Worm (Caenorhabditis elegans) whole organism, L4 larva: ENCODE data around the gene znf-782.

Experiments used
- D1046.2 ChIP-seq: fragments of 200-800 bp; sonication (Bioruptor generic); IDR thresholded peaks from 2 replicates; pipeline ENCODE4 v1.3.6; 2022; ENCODE audit warnings: missing genetic modification characterization, missing compliant biosample characterization
- F26F4.8 ChIP-seq: fragments of 200-800 bp; sonication (Bioruptor generic); conservative IDR thresholded peaks from 2 replicates; pipeline ENCODE4 v1.3.6; 2022; ENCODE audit warnings: missing genetic modification characterization, missing compliant biosample characterization
- F44E2.7 ChIP-seq: fragments of 200-800 bp; sonication (Bioruptor generic); IDR thresholded peaks from 2 replicates; pipeline ENCODE4 v2.1.2; 2022; ENCODE audit warnings: missing genetic modification characterization, missing compliant biosample characterization
- R02D3.7 ChIP-seq: fragments of 150-350 bp; sonication (generic microtip); optimal IDR thresholded peaks from 3 replicates; lab custom pipeline; 2014; ENCODE audit warnings: missing biosample characterization, missing genetic modification characterization
- T26A8.4 ChIP-seq: fragments of 200-800 bp; sonication (Bioruptor generic); IDR thresholded peaks from 2 replicates; pipeline ENCODE4 v1.3.6; 2022; ENCODE audit warnings: missing genetic modification characterization, missing compliant biosample characterization
- Y5F2A.4 ChIP-seq: fragments of 200-800 bp; sonication (Bioruptor generic); optimal IDR thresholded peaks from 2 replicates; lab custom pipeline; 2018; ENCODE audit warnings: mild to moderate bottlenecking, missing genetic modification characterization, missing compliant biosample characterization
- ZK337.2 ChIP-seq: fragments of 200-800 bp; sonication (Bioruptor generic); IDR thresholded peaks from 2 replicates; pipeline ENCODE4 v1.3.6; 2022; ENCODE audit warnings: missing genetic modification reagents, missing genetic modification characterization, missing compliant biosample characterization
- ZK546.5 ChIP-seq, 2 experiments: sonication (generic microtip); optimal IDR thresholded peaks; 2 replicates each; lab custom pipeline; 2017; ENCODE audit warnings: missing biosample characterization in 2 of 2, missing genetic modification characterization in 2 of 2
- aha-1 ChIP-seq: fragments of 150-350 bp; peaks from one replicate; lab custom pipeline; 2014; ENCODE audit warnings: missing biosample characterization, missing genetic modification characterization
- ama-1 ChIP-seq: fragments of 150-350 bp; optimal IDR thresholded peaks from 2 replicates; lab custom pipeline; 2014; ENCODE audit warnings: inconsistent platforms, mixed read lengths
- ceh-20 ChIP-seq: fragments of 200-800 bp; sonication (Bioruptor generic); IDR thresholded peaks from 2 replicates; pipeline ENCODE4 v1.3.6; 2022; ENCODE audit warnings: missing genetic modification reagents, missing genetic modification characterization, missing compliant biosample characterization
- ceh-62 ChIP-seq: sonication (generic microtip); optimal IDR thresholded peaks from 2 replicates; lab custom pipeline; 2017; ENCODE audit warnings: missing biosample characterization, missing genetic modification characterization
- ces-1 ChIP-seq: fragments of 150-350 bp; sonication (generic microtip); optimal IDR thresholded peaks from 4 replicates; lab custom pipeline; 2014; ENCODE audit warnings: missing biosample characterization, missing genetic modification reagents, missing genetic modification characterization
- daf-16 ChIP-seq, 3 experiments: sonication (generic microtip); optimal IDR thresholded peaks; 2 replicates each; lab custom pipeline; 2016 to 2017; ENCODE audit warnings: missing genetic modification characterization in 3 of 3, missing genetic modification reagents in 3 of 3, mild to moderate bottlenecking in 2 of 3, missing compliant biosample characterization in 2 of 3, missing biosample characterization in 1 of 3, moderate library complexity in 1 of 3
- dmd-9 ChIP-seq: fragments of 200-800 bp; sonication (Bioruptor generic); IDR thresholded peaks from 2 replicates; pipeline ENCODE4 v1.3.6; 2022; ENCODE audit warnings: missing genetic modification reagents, missing genetic modification characterization, missing compliant biosample characterization
- duxl-1 ChIP-seq: sonication (generic microtip); optimal IDR thresholded peaks from 2 replicates; lab custom pipeline; 2016; ENCODE audit warnings: mild to moderate bottlenecking, missing genetic modification characterization, moderate library complexity, missing compliant biosample characterization; ENCODE audit not compliant: poor library complexity
- dve-1 ChIP-seq: sonication (generic microtip); optimal IDR thresholded peaks from 2 replicates; lab custom pipeline; 2017; ENCODE audit warnings: antibody characterized with exemption, mild to moderate bottlenecking, missing genetic modification characterization, missing compliant biosample characterization; ENCODE audit not compliant: insufficient read depth
- fos-1 ChIP-seq: fragments of 150-350 bp; optimal IDR thresholded peaks from 2 replicates; lab custom pipeline; 2014; ENCODE audit warnings: missing biosample characterization, missing genetic modification characterization
- gei-8 ChIP-seq: fragments of 200-800 bp; sonication (Bioruptor generic); optimal IDR thresholded peaks from 2 replicates; lab custom pipeline; 2018; ENCODE audit warnings: mild to moderate bottlenecking, missing genetic modification characterization, missing compliant biosample characterization
- hif-1 ChIP-seq, 2 experiments: sonication (generic microtip); optimal IDR thresholded peaks; 2 replicates each; lab custom pipeline; 2016 to 2017; ENCODE audit warnings: missing compliant biosample characterization in 2 of 2, missing genetic modification characterization in 2 of 2, missing genetic modification reagents in 2 of 2, missing genotype in 2 of 2, mild to moderate bottlenecking in 1 of 2
- hlh-11 ChIP-seq: fragments of 200-800 bp; sonication (Bioruptor generic); optimal IDR thresholded peaks from 2 replicates; lab custom pipeline; 2018; ENCODE audit warnings: mild to moderate bottlenecking, missing genetic modification characterization, missing compliant biosample characterization
- hmg-1.1 ChIP-seq: fragments of 200-800 bp; sonication (Bioruptor generic); IDR thresholded peaks from 2 replicates; pipeline ENCODE4 v1.3.6; 2022; ENCODE audit warnings: missing genetic modification reagents, missing genetic modification characterization, missing compliant biosample characterization
- lin-29 ChIP-seq: fragments of 200-800 bp; sonication (Bioruptor generic); IDR thresholded peaks from 2 replicates; pipeline ENCODE4 v1.3.6; 2022; ENCODE audit warnings: missing genetic modification reagents, missing genetic modification characterization, missing compliant biosample characterization
- lin-38 ChIP-seq: fragments of 200-800 bp; sonication (Bioruptor generic); IDR thresholded peaks from 2 replicates; pipeline ENCODE4 v1.3.6; 2022; ENCODE audit warnings: missing genetic modification reagents, missing genetic modification characterization, missing compliant biosample characterization
- lir-3 ChIP-seq: sonication (generic microtip); optimal IDR thresholded peaks from 2 replicates; lab custom pipeline; 2016; ENCODE audit warnings: mild to moderate bottlenecking, missing genetic modification characterization, missing compliant biosample characterization
- nhr-28 ChIP-seq: fragments of 150-350 bp; optimal IDR thresholded peaks from 2 replicates; lab custom pipeline; 2014; ENCODE audit warnings: missing biosample characterization, missing genetic modification characterization
- nhr-6 ChIP-seq: fragments of 150-350 bp; optimal IDR thresholded peaks from 2 replicates; lab custom pipeline; 2014; ENCODE audit warnings: missing biosample characterization, missing genetic modification characterization
- nhr-77 ChIP-seq: fragments of 150-350 bp; optimal IDR thresholded peaks from 2 replicates; lab custom pipeline; 2014; ENCODE audit warnings: missing biosample characterization, missing genetic modification characterization
- php-3 ChIP-seq: fragments of 200-800 bp; sonication (Bioruptor generic); IDR thresholded peaks from 2 replicates; pipeline ENCODE4 v1.3.6; 2022; ENCODE audit warnings: missing genetic modification reagents, missing genetic modification characterization, missing compliant biosample characterization
- pqm-1 ChIP-seq: sonication (generic microtip); optimal IDR thresholded peaks from 2 replicates; lab custom pipeline; 2017; ENCODE audit warnings: missing biosample characterization, missing genetic modification characterization
- skn-1 ChIP-seq: fragments of 150-350 bp; optimal IDR thresholded peaks from 2 replicates; lab custom pipeline; 2014; ENCODE audit warnings: missing biosample characterization, missing genetic modification characterization
- spr-3 ChIP-seq: fragments of 200-800 bp; sonication (Bioruptor generic); optimal IDR thresholded peaks from 2 replicates; lab custom pipeline; 2018; ENCODE audit warnings: mild to moderate bottlenecking, missing genetic modification characterization, missing compliant biosample characterization
- unc-130 ChIP-seq: sonication (generic microtip); optimal IDR thresholded peaks from 2 replicates; lab custom pipeline; 2016; ENCODE audit warnings: missing genetic modification reagents, missing genetic modification characterization, missing compliant biosample characterization
- ztf-11 ChIP-seq: fragments of 150-350 bp; optimal IDR thresholded peaks from 2 replicates; lab custom pipeline; 2014; ENCODE audit warnings: missing biosample characterization, missing genetic modification characterization

The znf-782 gene

DNA sequence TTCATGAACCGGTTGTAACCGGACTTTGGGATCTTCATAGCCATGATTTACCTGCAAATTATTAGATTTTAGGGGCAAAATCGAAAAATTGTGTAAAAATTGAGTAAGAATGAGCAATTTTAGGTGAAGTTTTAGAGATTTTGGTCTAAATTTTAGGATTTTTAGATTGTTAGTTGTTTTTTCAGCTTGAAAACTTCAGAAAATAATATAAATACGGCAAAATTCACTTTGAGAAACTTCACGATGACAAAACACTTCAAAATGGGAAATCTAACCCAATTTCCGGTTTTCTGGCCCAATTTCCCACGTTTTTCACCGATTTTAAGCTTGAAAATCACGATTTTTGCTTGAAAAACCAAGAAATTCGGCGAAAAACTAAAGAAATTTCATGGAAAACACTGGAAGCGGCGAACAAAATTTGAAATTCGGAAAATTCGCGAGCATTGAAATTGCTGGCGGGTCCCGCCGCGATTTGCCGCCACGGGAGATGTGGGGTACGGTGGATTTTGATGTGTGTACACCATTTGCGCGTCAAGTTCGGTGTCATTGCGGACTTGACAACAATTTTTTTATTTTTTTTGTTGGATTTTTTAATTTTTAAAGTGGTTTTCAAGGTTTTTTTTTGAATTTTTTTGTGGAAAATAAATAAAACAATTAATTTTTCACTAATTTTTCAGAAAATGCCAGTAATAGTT lies 26.7 kb upstream of the znf-782 start, which contains the start of the genes cct-8 and Y55F3AR.2 (continued):
- no peak for TF ChIP-seq R02D3.7 (tag; lab: Kevin White, UChicago)
- peak; percentile 63 for TF ChIP-seq gei-8 (GFP tag; lab: Kevin White, UChicago)
- TF ChIP-seq ceh-20 (GFP tag; lab: Robert Waterston, UW), result peak; percentile 99
- peak; percentile 99 for TF ChIP-seq hmg-1.1 (GFP tag; lab: Robert Waterston, UW)
- peak; percentile 96 for TF ChIP-seq duxl-1
- peak; percentile 90 for TF ChIP-seq ZK337.2

- peak; percentile 4 for TF ChIP-seq spr-3 (GFP tag; lab: Kevin White, UChicago)
- no peak for TF ChIP-seq T26A8.4 (GFP tag; lab: Robert Waterston, UW)
- peak; percentile 10 for TF ChIP-seq ama-1
- no peak for TF ChIP-seq hif-1 (tag; optimal IDR thresholded peaks at IDR 0.05; lab: Kevin White, UChicago)
Observed at ce11 chrIV:1086913-1087312, 19.6 kb upstream of the znf-782 start, which contains the start of gene csn-4. csn-4 (minus strand) TSS chrIV:1087013.

DNA sequence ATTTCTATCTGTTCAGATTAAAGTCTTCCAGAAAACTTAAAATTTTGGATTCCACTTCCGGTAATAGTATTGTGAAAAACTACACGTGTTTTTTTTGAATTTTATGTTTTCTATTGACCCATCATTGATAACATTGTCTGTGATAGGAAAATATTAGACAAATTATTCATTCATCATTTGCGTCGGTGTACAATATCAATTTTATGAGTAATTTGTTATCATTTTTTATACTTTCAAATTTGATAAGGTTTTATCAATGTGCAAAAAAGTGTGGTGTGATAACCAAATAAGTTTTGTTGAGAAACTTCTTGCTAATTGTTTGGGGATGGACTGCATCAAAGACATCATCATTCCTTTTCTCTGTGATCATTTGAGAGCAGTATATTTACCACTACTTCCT lies 8.2 kb upstream of the znf-782 start:
- TF ChIP-seq lir-3 (tag; lab: Kevin White, UChicago) (no peak), gei-8 (GFP tag; lab: Kevin White, UChicago) (no peak), ZK546.5 (tag; optimal IDR thresholded peaks at IDR 0.05; lab: Kevin White, UChicago) (no peak), nhr-6 (tag; lab: Kevin White, UChicago) (peak; percentile 53), lin-38 (GFP tag; lab: Robert Waterston, UW) (no peak), dve-1 (tag; lab: Kevin White, UChicago) (peak; percentile 12), nhr-77 (tag; lab: Kevin White, UChicago) (peak; percentile 65), hlh-11 (peak; percentile 10), lin-29 (GFP tag; lab: Robert Waterston, UW) (no peak), skn-1 (tag; lab: Kevin White, UChicago) (no peak), nhr-28 (peak; percentile 71), php-3 (peak; percentile 40; the same call in 1 of the 2 replicates), pqm-1 (tag; lab: Kevin White, UChicago) (peak; percentile 76), daf-16 (GFP tag; optimal IDR thresholded peaks at IDR 0.05; lab: Kevin White, UChicago) (no peak), daf-16 (tag; optimal IDR thresholded peaks at IDR 0.05; lab: Kevin White, UChicago) (peak; percentile 17)

DNA sequence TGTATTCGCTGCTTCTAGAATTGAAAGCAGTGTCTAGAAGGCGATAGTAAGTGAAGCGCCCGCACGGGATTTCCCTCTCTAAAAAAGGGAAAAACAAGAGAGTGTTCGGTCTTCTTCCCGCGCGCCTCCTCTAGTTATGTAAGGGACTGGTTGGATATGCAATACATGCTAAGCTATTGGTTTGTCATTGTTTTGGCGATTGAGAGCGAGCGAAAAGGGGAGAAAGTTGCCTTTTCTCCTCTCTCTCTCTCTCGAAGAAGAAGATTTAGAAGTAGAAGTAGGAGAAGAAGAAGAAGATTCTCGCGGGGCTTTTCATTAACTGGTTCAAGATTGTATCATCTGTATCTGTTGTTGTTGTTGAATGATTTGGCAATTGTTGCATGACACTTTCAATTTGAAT lies 6.7 kb upstream of the znf-782 start:
- TF ChIP-seq F44E2.7 (GFP tag; lab: Robert Waterston, UW), result no peak
- no peak for TF ChIP-seq D1046.2 (GFP tag; lab: Robert Waterston, UW)
- no peak for TF ChIP-seq lin-38 (GFP tag; lab: Robert Waterston, UW)
- TF ChIP-seq dmd-9 (GFP tag; lab: Robert Waterston, UW), result no peak
- TF ChIP-seq ces-1 (GFP tag; lab: Kevin White, UChicago), result no peak
- TF ChIP-seq unc-130 (GFP tag; lab: Kevin White, UChicago), result no peak
- TF ChIP-seq php-3, result no peak
- TF ChIP-seq fos-1 (tag; lab: Kevin White, UChicago), result no peak
- no peak for TF ChIP-seq F26F4.8
- TF ChIP-seq hlh-11, result no peak
- no peak for TF ChIP-seq ceh-62 (tag; lab: Kevin White, UChicago)
- no peak for TF ChIP-seq ztf-11 (tag; lab: Kevin White, UChicago)
- no peak for TF ChIP-seq aha-1
- TF ChIP-seq Y5F2A.4 (GFP tag; lab: Kevin White, UChicago), result no peak
